Worm (Caenorhabditis elegans) whole organism, L4/young adult: Measurements from ENCODE around the gene fbxb-20.

Experiments
- dao-5 ChIP-seq: sonication (generic microtip); optimal IDR thresholded peaks from 2 replicates; lab custom pipeline; 2016; ENCODE audit warnings: missing genotype, missing genetic modification characterization, moderate library complexity, missing compliant biosample characterization
- him-1 ChIP-seq: sonication (generic microtip); optimal IDR thresholded peaks from 2 replicates; lab custom pipeline; 2016; ENCODE audit warnings: missing genotype, missing genetic modification reagents, missing genetic modification characterization, missing compliant biosample characterization

DNA sequence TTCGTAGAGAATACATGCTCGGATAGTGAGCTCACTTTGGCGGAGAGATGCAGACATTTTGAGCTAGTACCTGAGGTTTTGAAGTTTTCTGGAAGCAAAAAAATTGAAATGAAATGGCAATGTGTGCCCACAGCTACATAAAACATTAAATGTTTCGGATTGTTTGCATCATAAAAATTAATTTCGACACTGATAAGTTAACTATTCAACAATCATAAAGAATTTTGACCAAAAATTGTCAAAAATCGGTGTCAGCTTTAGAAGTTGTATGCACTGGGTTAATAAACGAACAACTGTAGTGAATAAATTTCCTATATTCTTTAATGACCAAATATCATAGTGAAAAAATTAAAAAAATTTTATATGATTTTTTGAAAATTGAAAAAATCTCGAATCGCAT is 31.5 kb downstream of the fbxb-20 start, which contains the start of gene fbxa-166:
- no peak for TF ChIP-seq dao-5 (tag; lab: Kevin White, UChicago)
- no peak for TF ChIP-seq him-1 (tag; lab: Kevin White, UChicago)
